Fruit fly (Drosophila melanogaster) whole organism, embryonic: Measurements from ENCODE around the gene CG3097.

Experiments
- Abd-B ChIP-seq: fragments of 200-800 bp; sonication (Bioruptor generic); optimal IDR thresholded peaks from 2 replicates; lab custom pipeline; 2018; ENCODE audit warnings: missing biosample characterization, mild to moderate bottlenecking, missing genetic modification characterization, moderate library complexity
- Adf1 ChIP-seq: fragments of 200-800 bp; sonication (Bioruptor generic); IDR thresholded peaks from 2 replicates; pipeline ENCODE4 v1.3.6; 2022; ENCODE audit warnings: missing biosample characterization, missing genetic modification characterization
- Aef1 ChIP-seq: fragments of 200-800 bp; sonication (Bioruptor generic); IDR thresholded peaks from 3 replicates; pipeline ENCODE4 v1.3.6; 2022; ENCODE audit warnings: missing biosample characterization, missing genetic modification characterization
- Atf6 ChIP-seq: fragments of 200-800 bp; sonication (Bioruptor generic); IDR thresholded peaks from 2 replicates; pipeline ENCODE4 v1.3.6; 2022; ENCODE audit warnings: missing biosample characterization, missing genetic modification characterization
- CG1024 ChIP-seq: fragments of 200-800 bp; sonication (Bioruptor generic); IDR thresholded peaks from 2 replicates; pipeline ENCODE4 v1.3.6; 2022; ENCODE audit warnings: missing biosample characterization, missing genetic modification characterization
- CG10321 ChIP-seq: fragments of 200-800 bp; sonication (Bioruptor generic); IDR thresholded peaks from 2 replicates; pipeline ENCODE4 v1.3.6; 2022; ENCODE audit warnings: missing biosample characterization, missing genetic modification characterization
- CG10366 ChIP-seq: fragments of 200-800 bp; sonication (Bioruptor generic); IDR thresholded peaks from 2 replicates; pipeline ENCODE4 v1.3.6; 2022; ENCODE audit warnings: missing biosample characterization, missing genetic modification characterization
- CG11085 ChIP-seq: fragments of 200-800 bp; sonication (Bioruptor generic); IDR thresholded peaks from 2 replicates; pipeline ENCODE4 v1.3.6; 2022; ENCODE audit warnings: missing biosample characterization, missing genetic modification characterization
- CG11247 ChIP-seq: fragments of 200-800 bp; sonication (Bioruptor generic); IDR thresholded peaks from 2 replicates; pipeline ENCODE4 v1.3.6; 2022; ENCODE audit warnings: missing biosample characterization, missing genetic modification characterization
- CG12744 ChIP-seq: fragments of 200-800 bp; sonication (Bioruptor generic); optimal IDR thresholded peaks from 2 replicates; lab custom pipeline; 2016; ENCODE audit warnings: missing biosample characterization, missing genetic modification characterization
- CG13775 ChIP-seq: fragments of 200-800 bp; sonication (Bioruptor generic); optimal IDR thresholded peaks from 3 replicates; lab custom pipeline; 2017; ENCODE audit warnings: missing biosample characterization, mild to moderate bottlenecking, missing genetic modification characterization
- CG15696 ChIP-seq: fragments of 200-800 bp; sonication (Bioruptor generic); optimal IDR thresholded peaks from 2 replicates; lab custom pipeline; 2019; ENCODE audit warnings: missing biosample characterization, mild to moderate bottlenecking, missing genetic modification characterization, moderate library complexity
- CG1832 ChIP-seq: fragments of 200-800 bp; sonication (Bioruptor generic); optimal IDR thresholded peaks from 2 replicates; lab custom pipeline; 2017; ENCODE audit warnings: missing biosample characterization, mild to moderate bottlenecking, missing genetic modification characterization, inconsistent platforms
- CG2889 ChIP-seq: fragments of 200-800 bp; sonication (Bioruptor generic); IDR thresholded peaks from 3 replicates; pipeline ENCODE4 v1.3.6; 2022; ENCODE audit warnings: missing biosample characterization, missing genetic modification characterization
- CG4328 ChIP-seq: fragments of 200-800 bp; sonication (Bioruptor generic); optimal IDR thresholded peaks from 3 replicates; lab custom pipeline; 2017; ENCODE audit warnings: missing biosample characterization, missing genetic modification reagents, missing genetic modification characterization
- CG43689 ChIP-seq: fragments of 200-800 bp; sonication (Bioruptor generic); IDR thresholded peaks from 2 replicates; pipeline ENCODE4 v1.3.6; 2022; ENCODE audit warnings: missing biosample characterization, missing genetic modification characterization
- CG4404 ChIP-seq: fragments of 200-800 bp; sonication (Bioruptor generic); IDR thresholded peaks from 2 replicates; pipeline ENCODE4 v1.3.6; 2022; ENCODE audit warnings: missing biosample characterization, missing genetic modification characterization
- CG4424 ChIP-seq: fragments of 200-800 bp; sonication (Bioruptor generic); optimal IDR thresholded peaks from 3 replicates; lab custom pipeline; 2016; ENCODE audit warnings: missing biosample characterization, missing genetic modification characterization
- CG6175 ChIP-seq: fragments of 200-800 bp; sonication (Bioruptor generic); IDR thresholded peaks from 3 replicates; pipeline ENCODE4 v1.3.6; 2022; ENCODE audit warnings: missing biosample characterization, missing genetic modification characterization
- CG6765 ChIP-seq: fragments of 200-800 bp; sonication (Bioruptor generic); optimal IDR thresholded peaks from 3 replicates; lab custom pipeline; 2017; ENCODE audit warnings: missing biosample characterization, mild to moderate bottlenecking, missing genetic modification characterization
- CG9876 ChIP-seq: fragments of 200-800 bp; sonication (Bioruptor generic); optimal IDR thresholded peaks from 2 replicates; lab custom pipeline; 2016; ENCODE audit warnings: missing biosample characterization, missing genetic modification characterization
- CG9932 ChIP-seq: fragments of 200-800 bp; sonication (Bioruptor generic); IDR thresholded peaks from 2 replicates; pipeline ENCODE4 v1.3.6; 2022; ENCODE audit warnings: missing biosample characterization, missing genetic modification characterization
- Dref ChIP-seq: fragments of 200-800 bp; sonication (Bioruptor generic); IDR thresholded peaks from 2 replicates; pipeline ENCODE4 v1.3.6; 2022; ENCODE audit warnings: missing biosample characterization, missing genetic modification characterization
- Ets65A ChIP-seq: fragments of 200-800 bp; sonication (Bioruptor generic); peaks from one replicate; lab custom pipeline; 2016; ENCODE audit warnings: missing biosample characterization, missing genetic modification characterization
- HLH3B ChIP-seq: fragments of 200-800 bp; sonication (Bioruptor generic); IDR thresholded peaks from 2 replicates; pipeline ENCODE4 v1.3.6; 2022; ENCODE audit warnings: missing biosample characterization, missing genetic modification characterization
- MBD-R2 ChIP-seq: fragments of 200-800 bp; sonication (Bioruptor generic); IDR thresholded peaks from 2 replicates; pipeline ENCODE4 v1.3.6; 2022; ENCODE audit warnings: missing biosample characterization, missing genetic modification characterization
- Med ChIP-seq: fragments of 200-800 bp; sonication (Bioruptor generic); peaks from one replicate; lab custom pipeline; 2016; ENCODE audit warnings: missing biosample characterization, missing genetic modification characterization, mild to moderate bottlenecking, inconsistent platforms, moderate library complexity
- NFAT ChIP-seq: fragments of 200-800 bp; sonication (Bioruptor generic); IDR thresholded peaks from 2 replicates; pipeline ENCODE4 v1.3.6; 2022; ENCODE audit warnings: missing biosample characterization, missing genetic modification characterization
- Sin3A ChIP-seq: fragments of >200 bp; optimal IDR thresholded peaks from 2 replicates; lab custom pipeline; 2018
- Sox102F ChIP-seq: fragments of 200-800 bp; sonication (Bioruptor generic); optimal IDR thresholded peaks from 2 replicates; lab custom pipeline; 2018; ENCODE audit warnings: missing biosample characterization, mild to moderate bottlenecking, missing genetic modification characterization, moderate library complexity
- Xrp1 ChIP-seq: fragments of 200-800 bp; sonication (Bioruptor generic); IDR thresholded peaks from 2 replicates; pipeline ENCODE4 v1.3.6; 2022; ENCODE audit warnings: missing biosample characterization, missing genetic modification characterization
- YL-1 ChIP-seq: fragments of 200-800 bp; sonication (Bioruptor generic); optimal IDR thresholded peaks from 3 replicates; lab custom pipeline; 2017; ENCODE audit warnings: missing biosample characterization, mild to moderate bottlenecking, missing genetic modification characterization
- ara ChIP-seq: fragments of 200-800 bp; sonication (Bioruptor generic); IDR thresholded peaks from 2 replicates; pipeline ENCODE4 v1.3.6; 2022; ENCODE audit warnings: missing biosample characterization, missing genetic modification characterization
- ase ChIP-seq: fragments of 200-800 bp; sonication (Bioruptor generic); IDR thresholded peaks from 3 replicates; pipeline ENCODE4 v1.3.6; 2022; ENCODE audit warnings: missing biosample characterization, missing genetic modification characterization
- az2 ChIP-seq: fragments of 200-800 bp; sonication (Bioruptor generic); optimal IDR thresholded peaks from 3 replicates; lab custom pipeline; 2016; ENCODE audit warnings: missing biosample characterization, missing genetic modification characterization
- corto ChIP-seq: fragments of 200-800 bp; sonication (Bioruptor generic); optimal IDR thresholded peaks from 2 replicates; lab custom pipeline; 2016; ENCODE audit warnings: missing biosample characterization, mild to moderate bottlenecking, missing genetic modification characterization, moderate library complexity
- crol ChIP-seq: fragments of 200-800 bp; sonication (Bioruptor generic); IDR thresholded peaks from 2 replicates; pipeline ENCODE4 v1.3.6; 2022; ENCODE audit warnings: missing biosample characterization, missing genetic modification characterization
- ewg ChIP-seq: fragments of 200-800 bp; sonication (Bioruptor generic); optimal IDR thresholded peaks from 3 replicates; lab custom pipeline; 2017; ENCODE audit warnings: mild to moderate bottlenecking, missing biosample characterization, missing genetic modification reagents, missing genetic modification characterization
- gce ChIP-seq: fragments of 200-800 bp; sonication (Bioruptor generic); IDR thresholded peaks from 3 replicates; pipeline ENCODE4 v1.3.6; 2022; ENCODE audit warnings: missing biosample characterization, missing genetic modification characterization
- klu ChIP-seq: fragments of 200-800 bp; sonication (Bioruptor generic); IDR thresholded peaks from 2 replicates; pipeline ENCODE4 v1.3.6; 2022; ENCODE audit warnings: missing biosample characterization, missing genetic modification characterization
- kni ChIP-seq: fragments of 200-800 bp; sonication (Bioruptor generic); optimal IDR thresholded peaks from 3 replicates; lab custom pipeline; 2017; ENCODE audit warnings: mild to moderate bottlenecking, missing biosample characterization, missing genetic modification reagents, missing genetic modification characterization
- nau ChIP-seq: fragments of 200-800 bp; sonication (Bioruptor generic); optimal IDR thresholded peaks from 3 replicates; lab custom pipeline; 2017; ENCODE audit warnings: missing biosample characterization, mild to moderate bottlenecking, missing genetic modification characterization, missing genetic modification reagents
- prd ChIP-seq, 3 experiments: fragments of >200 bp in 2 of 3; fragments of 200-800 bp in 1 of 3; sonication (Bioruptor generic) in 1 of 3; optimal IDR thresholded peaks in 2 of 3; IDR thresholded peaks in 1 of 3; 2 replicates in 2 of 3; 3 replicates in 1 of 3; pipeline versions ENCODE4 v1.3.6 to Lab custom; 2017 to 2022; ENCODE audit warnings: missing biosample characterization in 1 of 3, missing genetic modification characterization in 1 of 3
- sd ChIP-seq: fragments of 200-800 bp; sonication (Bioruptor generic); optimal IDR thresholded peaks from 3 replicates; lab custom pipeline; 2018; ENCODE audit warnings: missing biosample characterization, mild to moderate bottlenecking, missing genetic modification characterization, moderate library complexity
- tna ChIP-seq: fragments of 200-800 bp; sonication (Bioruptor generic); IDR thresholded peaks from 2 replicates; pipeline ENCODE4 v1.3.6; 2022; ENCODE audit warnings: missing biosample characterization, missing genetic modification characterization; ENCODE audit not compliant: partially characterized antibody
- ttk ChIP-seq: fragments of 200-800 bp; sonication (Bioruptor generic); IDR thresholded peaks from 2 replicates; pipeline ENCODE4 v2.1.2; 2022; ENCODE audit warnings: missing biosample characterization, missing genetic modification characterization
- unpg ChIP-seq: fragments of 200-800 bp; sonication (Bioruptor generic); optimal IDR thresholded peaks from 3 replicates; lab custom pipeline; 2018; ENCODE audit warnings: missing biosample characterization, mild to moderate bottlenecking, missing genetic modification characterization, moderate library complexity
- vfl ChIP-seq: fragments of 200-800 bp; sonication (Bioruptor generic); optimal IDR thresholded peaks from 2 replicates; lab custom pipeline; 2016; ENCODE audit warnings: missing biosample characterization, missing genetic modification characterization

Gene CG3097

DNA sequence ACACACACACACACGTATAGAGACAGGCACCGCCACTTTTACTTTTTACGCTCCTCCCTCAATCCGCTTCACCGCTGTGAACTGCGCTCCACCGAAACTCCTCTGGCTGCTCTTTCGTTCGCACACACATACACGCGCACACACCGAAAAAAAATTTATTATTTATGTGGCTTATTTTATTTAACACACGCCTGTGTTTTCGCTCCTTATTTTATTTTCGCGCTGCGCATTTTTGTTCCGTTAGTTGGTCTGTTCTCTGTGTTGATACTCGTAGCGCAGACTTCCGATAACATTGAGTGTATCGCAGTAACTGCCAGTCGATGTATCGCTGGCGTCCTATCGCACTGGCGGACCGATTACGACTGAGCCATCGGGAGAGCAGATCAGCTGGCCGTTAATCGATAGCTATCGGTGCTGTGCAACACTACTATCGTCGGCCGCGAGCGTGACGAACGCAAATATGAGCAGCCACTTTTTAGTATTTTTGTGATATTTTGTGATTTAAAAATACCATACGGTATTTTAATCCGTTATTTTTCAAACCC, 32.8 kb downstream of the CG3097 start, which contains the start of gene Snx27 (continued):
- no peak for TF ChIP-seq CG15696 (tag; lab: Kevin White, UChicago)
- peak; percentile 76 for TF ChIP-seq Sin3A (lab: Kevin White, UChicago)
- TF ChIP-seq vfl: peak; percentile 48
- peak; percentile 11 for TF ChIP-seq unpg (GFP tag; lab: Kevin White, UChicago)
- peak; percentile 99 for TF ChIP-seq tna (GFP tag; lab: Robert Waterston, UW)
- no peak; the same call in 2 of the 3 replicates for TF ChIP-seq gce
- TF ChIP-seq ara (GFP tag; lab: Robert Waterston, UW): no peak
- no peak for TF ChIP-seq CG1024 (GFP tag; lab: Robert Waterston, UW)
- TF ChIP-seq CG4328 (GFP tag; lab: Kevin White, UChicago): no peak

DNA sequence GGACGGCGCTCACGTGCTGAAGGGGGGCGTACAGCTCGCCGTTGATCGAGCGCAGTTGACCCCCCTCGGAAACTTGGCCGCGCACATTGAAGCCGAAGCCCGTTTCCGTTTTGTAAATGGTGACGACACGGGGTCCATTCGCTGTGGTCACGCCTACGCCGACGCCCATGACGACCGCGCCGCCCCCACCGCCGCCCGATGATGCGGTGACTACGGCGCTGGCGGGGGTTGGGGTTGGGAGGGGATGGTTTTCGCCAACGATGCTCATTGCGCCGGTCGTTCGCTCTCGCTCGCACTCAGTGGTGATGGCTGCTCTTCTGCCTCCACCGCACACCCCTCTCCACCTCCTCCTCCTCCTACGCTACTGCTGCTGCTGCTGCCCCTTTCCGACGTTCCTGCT, 33.4 kb downstream of the CG3097 start:
- TF ChIP-seq az2 (no peak), NFAT (GFP tag; lab: Robert Waterston, UW) (0 out of 2 replicates have a peak, but pooled peaks have one; percentile 19), CG9932 (peak; percentile 57), Dref (GFP tag; lab: Robert Waterston, UW) (no peak), Ets65A (peak; percentile 12), CG13775 (GFP tag; lab: Kevin White, UChicago) (no peak), ttk (GFP tag; lab: Robert Waterston, UW) (peak; percentile 33; the same call in 1 of the 2 replicates), ase (GFP tag; lab: Robert Waterston, UW) (peak; percentile 27; the same call in 1 of the 3 replicates), klu (GFP tag; lab: Robert Waterston, UW) (0 out of 2 replicates have a peak, but pooled peaks have one; percentile 42), YL-1 (GFP tag; lab: Kevin White, UChicago) (no peak), CG11085 (0 out of 2 replicates have a peak, but pooled peaks have one; percentile 42), prd (optimal IDR thresholded peaks at IDR 0.05; lab: Kevin White, UChicago) (no peak), prd (GFP tag; IDR thresholded peaks at IDR 0.05; lab: Robert Waterston, UW) (peak; percentile 37; the same call in 1 of the 3 replicates), CG12744 (GFP tag; lab: Kevin White, UChicago) (no peak), HLH3B (GFP tag; lab: Robert Waterston, UW) (no peak; the same call in 1 of the 2 replicates), CG6765 (GFP tag; lab: Kevin White, UChicago) (peak; percentile 8), CG9876 (GFP tag; lab: Kevin White, UChicago) (no peak), CG6175 (peak; percentile 41; the same call in 1 of the 3 replicates), MBD-R2 (GFP tag; lab: Robert Waterston, UW) (0 out of 2 replicates have a peak, but pooled peaks have one; percentile 35), unpg (GFP tag; lab: Kevin White, UChicago) (peak; percentile 7), Adf1 (GFP tag; lab: Robert Waterston, UW) (peak; percentile 81), CG11247 (GFP tag; lab: Robert Waterston, UW) (0 out of 2 replicates have a peak, but pooled peaks have one; percentile 38), Xrp1 (GFP tag; lab: Robert Waterston, UW) (peak; percentile 51; the same call in 1 of the 2 replicates), Atf6 (GFP tag; lab: Robert Waterston, UW) (0 out of 2 replicates have a peak, but pooled peaks have one; percentile 30), Med (peak; percentile 81), sd (no peak), ewg (GFP tag; lab: Kevin White, UChicago) (peak; percentile 34), CG10321 (0 out of 2 replicates have a peak, but pooled peaks have one; percentile 23), Abd-B (GFP tag; lab: Kevin White, UChicago) (no peak), CG10366 (GFP tag; lab: Robert Waterston, UW) (0 out of 2 replicates have a peak, but pooled peaks have one; percentile 11), corto (GFP tag; lab: Kevin White, UChicago) (no peak), Aef1 (GFP tag; lab: Robert Waterston, UW) (peak; percentile 36; the same call in 1 of the 3 replicates), CG1832 (peak; percentile 70), kni (GFP tag; lab: Kevin White, UChicago) (no peak), CG4404 (GFP tag; lab: Robert Waterston, UW) (0 out of 2 replicates have a peak, but pooled peaks have one; percentile 11), CG4424 (GFP tag; lab: Kevin White, UChicago) (peak; percentile 22), nau (GFP tag; lab: Kevin White, UChicago) (no peak), CG43689 (GFP tag; lab: Robert Waterston, UW) (no peak), CG2889 (GFP tag; lab: Robert Waterston, UW) (no peak), crol (GFP tag; lab: Robert Waterston, UW) (peak; percentile 99), Sox102F (GFP tag; lab: Kevin White, UChicago) (peak; percentile 39)
